7 fruit fly cellular contexts compared by ENCODE assay signal in genomic region chr3L:21285639-21286338, dm6.
TF ChIP-seq lines count a peak whose summit lies in the region.

Gene CG12974 (minus strand): TSS chr3L:21285962.
Gene pzg (plus strand): TSS chr3L:21286099.

- TF ChIP-seq CTCF in S2 (optimal IDR thresholded peaks at IDR 0.05; lab: Kevin White, UChicago), result peak; percentile 88 to 90
- TF ChIP-seq CTCF in whole organism, embryonic (GFP tag; optimal IDR thresholded peaks at IDR 0.05; lab: Kevin White, UChicago), result peak; percentile 95

TF ChIP-seq in whole organism, 6 proteins besides CTCF, POLR2A, EP300 and RAD21:
- TF ChIP-seq psq (optimal IDR thresholded peaks at IDR 0.05; lab: Kevin White, UChicago) (no peak), EcR (GFP tag; optimal IDR thresholded peaks at IDR 0.05; lab: Kevin White, UChicago) (peak; percentile 46 to 71), CG8478 (optimal IDR thresholded peaks at IDR 0.05; lab: Kevin White, UChicago) (peak; percentile 83)

TF ChIP-seq in whole organism, adult, 20 proteins besides CTCF, POLR2A, EP300 and RAD21 (continues in another document):
- TF ChIP-seq Crg-1 (GFP tag; optimal IDR thresholded peaks at IDR 0.05; lab: Kevin White, UChicago) (peak; percentile 50), kay (GFP tag; lab: Kevin White, UChicago; ENCODE audit: borderline replicate concordance) (no peak), cic (GFP tag; optimal IDR thresholded peaks at IDR 0.05; lab: Kevin White, UChicago) (no peak), CG7045 (GFP tag; optimal IDR thresholded peaks at IDR 0.05; lab: Kevin White, UChicago) (peak; percentile 70), ovo (GFP tag; optimal IDR thresholded peaks at IDR 0.05; lab: Kevin White, UChicago) (peak; percentile 58), pad (GFP tag; optimal IDR thresholded peaks at IDR 0.05; lab: Kevin White, UChicago) (peak; percentile 77), Mnt (GFP tag; optimal IDR thresholded peaks at IDR 0.05; lab: Kevin White, UChicago) (peak; percentile 77), CG1620 (GFP tag; optimal IDR thresholded peaks at IDR 0.05; lab: Kevin White, UChicago) (peak; percentile 84), toe (GFP tag; optimal IDR thresholded peaks at IDR 0.05; lab: Kevin White, UChicago) (peak; percentile 77), bab1 (GFP tag; optimal IDR thresholded peaks at IDR 0.05; lab: Kevin White, UChicago) (peak; percentile 97), CG11617 (GFP tag; optimal IDR thresholded peaks at IDR 0.05; lab: Kevin White, UChicago) (peak; percentile 84), CG33017 (tag; optimal IDR thresholded peaks at IDR 0.05; lab: Kevin White, UChicago) (peak; percentile 46), Clk (GFP tag; optimal IDR thresholded peaks at IDR 0.05; lab: Kevin White, UChicago) (peak; percentile 65), Hr96 (GFP tag; optimal IDR thresholded peaks at IDR 0.05; lab: Kevin White, UChicago) (peak; percentile 66), cnc (optimal IDR thresholded peaks at IDR 0.05; lab: Kevin White, UChicago) (no peak), CG14711 (tag; optimal IDR thresholded peaks at IDR 0.05; lab: Kevin White, UChicago) (peak; percentile 58), CG7101 (tag; optimal IDR thresholded peaks at IDR 0.05; lab: Kevin White, UChicago) (peak; percentile 70)

TF ChIP-seq in whole organism, embryonic, 481 proteins besides CTCF, POLR2A, EP300 and RAD21 (continues in another document):
- TF ChIP-seq fd64A (GFP tag; optimal IDR thresholded peaks at IDR 0.05; lab: Kevin White, UChicago) (peak; percentile 22), HmgZ (tag; optimal IDR thresholded peaks at IDR 0.05; lab: Kevin White, UChicago) (peak; percentile 85), CG6813 (GFP tag; optimal IDR thresholded peaks at IDR 0.05; lab: Kevin White, UChicago) (peak; percentile 38), row (GFP tag; IDR thresholded peaks at IDR 0.05; lab: Robert Waterston, UW) (peak; percentile 88), CG7271 (tag; optimal IDR thresholded peaks at IDR 0.05; lab: Kevin White, UChicago) (peak; percentile 64), nerfin-1 (tag; optimal IDR thresholded peaks at IDR 0.05; lab: Kevin White, UChicago) (peak; percentile 78), CG4360 (GFP tag; IDR thresholded peaks at IDR 0.05; lab: Robert Waterston, UW) (peak; percentile 18; the same call in 1 of the 2 replicates), Mad (GFP tag; optimal IDR thresholded peaks at IDR 0.05; lab: Kevin White, UChicago) (peak; percentile 59), Nf-YA (GFP tag; IDR thresholded peaks at IDR 0.05; lab: Robert Waterston, UW) (peak; percentile 50; the same call in 1 of the 2 replicates), D (optimal IDR thresholded peaks at IDR 0.05; lab: Kevin White, UChicago) (no peak), D (GFP tag; optimal IDR thresholded peaks at IDR 0.05; lab: Kevin White, UChicago) (peak; percentile 63), Myb (GFP tag; optimal IDR thresholded peaks at IDR 0.05; lab: Kevin White, UChicago) (peak; percentile 70), Opbp (GFP tag; IDR thresholded peaks at IDR 0.05; lab: Robert Waterston, UW; ENCODE audit: partially characterized antibody) (peak; percentile 80), CG13296 (GFP tag; optimal IDR thresholded peaks at IDR 0.05; lab: Kevin White, UChicago) (peak; percentile 50), aop (GFP tag; IDR thresholded peaks at IDR 0.05; lab: Robert Waterston, UW) (no peak; the same call in 1 of the 2 replicates), CG4404 (GFP tag; IDR thresholded peaks at IDR 0.05; lab: Robert Waterston, UW) (peak; percentile 95), cg (GFP tag; optimal IDR thresholded peaks at IDR 0.05; lab: Kevin White, UChicago) (no peak)

TF ChIP-seq in whole organism, prepupa, 60 proteins besides CTCF, POLR2A, EP300 and RAD21 (continues in another document):
- TF ChIP-seq Hr38 (GFP tag; optimal IDR thresholded peaks at IDR 0.05; lab: Kevin White, UChicago) (no peak), salr (GFP tag; optimal IDR thresholded peaks at IDR 0.05; lab: Kevin White, UChicago) (peak in 1 of 2 experiments; percentile 32), CG9139 (GFP tag; optimal IDR thresholded peaks at IDR 0.05; lab: Kevin White, UChicago) (peak; percentile 11), CG7368 (GFP tag; optimal IDR thresholded peaks at IDR 0.05; lab: Kevin White, UChicago) (no peak), topi (GFP tag; optimal IDR thresholded peaks at IDR 0.05; lab: Kevin White, UChicago) (peak; percentile 70), achi (GFP tag; optimal IDR thresholded peaks at IDR 0.05; lab: Kevin White, UChicago) (peak; percentile 50), CG15336 (GFP tag; IDR thresholded peaks at IDR 0.05; lab: Robert Waterston, UW) (no peak), fd59A (GFP tag; optimal IDR thresholded peaks at IDR 0.05; lab: Kevin White, UChicago) (no peak), Eip78C (GFP tag; lab: Kevin White, UChicago) (peak; percentile 94), esn (GFP tag; optimal IDR thresholded peaks at IDR 0.05; lab: Kevin White, UChicago) (peak; percentile 67), net (GFP tag; optimal IDR thresholded peaks at IDR 0.05; lab: Kevin White, UChicago) (peak; percentile 25), cyc (GFP tag; optimal IDR thresholded peaks at IDR 0.05; lab: Kevin White, UChicago) (peak; percentile 69), Lpt (GFP tag; optimal IDR thresholded peaks at IDR 0.05; lab: Kevin White, UChicago) (no peak), CG31627 (GFP tag; optimal IDR thresholded peaks at IDR 0.05; lab: Kevin White, UChicago) (peak; percentile 66), Ets96B (tag; optimal IDR thresholded peaks at IDR 0.05; lab: Kevin White, UChicago) (peak; percentile 17), Eip93F (GFP tag; optimal IDR thresholded peaks at IDR 0.05; lab: Kevin White, UChicago) (no peak), Hr4 (GFP tag; optimal IDR thresholded peaks at IDR 0.05; lab: Kevin White, UChicago) (peak; percentile 47), pdm3 (GFP tag; optimal IDR thresholded peaks at IDR 0.05; lab: Kevin White, UChicago) (peak; percentile 61), Ets21C (GFP tag; optimal IDR thresholded peaks at IDR 0.05; lab: Kevin White, UChicago) (peak; percentile 64)

TF ChIP-seq in whole organism, pupa, 21 proteins besides CTCF, POLR2A, EP300 and RAD21 (continues in another document):
- TF ChIP-seq CG32121 (GFP tag; IDR thresholded peaks at IDR 0.05; lab: Robert Waterston, UW) (peak; percentile 34; the same call in 1 of the 2 replicates), CG9948 (tag; optimal IDR thresholded peaks at IDR 0.05; lab: Kevin White, UChicago) (peak; percentile 38), D1 (tag; optimal IDR thresholded peaks at IDR 0.05; lab: Kevin White, UChicago) (no peak), rn (GFP tag; IDR thresholded peaks at IDR 0.05; lab: Robert Waterston, UW) (0 out of 2 replicates have a peak, but pooled peaks have one; percentile 9), EcR (GFP tag; optimal IDR thresholded peaks at IDR 0.05; lab: Kevin White, UChicago) (peak; percentile 61), Snoo (tag; optimal IDR thresholded peaks at IDR 0.05; lab: Kevin White, UChicago) (peak; percentile 61), CG8159 (tag; optimal IDR thresholded peaks at IDR 0.05; lab: Kevin White, UChicago) (peak; percentile 57), Pif1B (GFP tag; optimal IDR thresholded peaks at IDR 0.05; lab: Kevin White, UChicago) (no peak), CG12605 (GFP tag; IDR thresholded peaks at IDR 0.05; lab: Robert Waterston, UW) (no peak), fd96Ca (GFP tag; IDR thresholded peaks at IDR 0.05; lab: Robert Waterston, UW) (peak; percentile 78; the same call in 2 of the 3 replicates), CG8301 (tag; optimal IDR thresholded peaks at IDR 0.05; lab: Kevin White, UChicago) (no peak), CG34367 (tag; optimal IDR thresholded peaks at IDR 0.05; lab: Kevin White, UChicago) (peak; percentile 55), CG17806 (tag; optimal IDR thresholded peaks at IDR 0.05; lab: Kevin White, UChicago) (no peak), Pif1A (GFP tag; optimal IDR thresholded peaks at IDR 0.05; lab: Kevin White, UChicago) (no peak), CG15710 (tag; optimal IDR thresholded peaks at IDR 0.05; lab: Kevin White, UChicago) (peak; percentile 56), CG10348 (GFP tag; IDR thresholded peaks at IDR 0.05; lab: Robert Waterston, UW) (no peak), CG4496 (GFP tag; IDR thresholded peaks at IDR 0.05; lab: Robert Waterston, UW) (peak; percentile 81; the same call in 2 of the 3 replicates), CG14655 (GFP tag; optimal IDR thresholded peaks at IDR 0.05; lab: Kevin White, UChicago) (no peak), CG13204 (GFP tag; optimal IDR thresholded peaks at IDR 0.05; lab: Kevin White, UChicago) (no peak), gl (tag; optimal IDR thresholded peaks at IDR 0.05; lab: Kevin White, UChicago) (peak; percentile 40)

TF ChIP-seq in whole organism, wandering third instar larva, 38 proteins besides CTCF, POLR2A, EP300 and RAD21 (continues in another document):
- peak; percentile 82 for TF ChIP-seq CG9705 (GFP tag; optimal IDR thresholded peaks at IDR 0.05; lab: Kevin White, UChicago)
- TF ChIP-seq dmrt93B (GFP tag; optimal IDR thresholded peaks at IDR 0.05; lab: Kevin White, UChicago), result peak; percentile 74
- TF ChIP-seq Jra (GFP tag; optimal IDR thresholded peaks at IDR 0.05; lab: Kevin White, UChicago), result peak; percentile 19
- TF ChIP-seq Hnf4 (GFP tag; optimal IDR thresholded peaks at IDR 0.05; lab: Kevin White, UChicago), result peak; percentile 56
- peak; percentile 76 to 82 for TF ChIP-seq dl (GFP tag; optimal IDR thresholded peaks at IDR 0.05; lab: Kevin White, UChicago; ENCODE audit: insufficient read depth in 1 of 2, partially characterized antibody in 2 of 2)
- TF ChIP-seq sv (GFP tag; optimal IDR thresholded peaks at IDR 0.05; lab: Kevin White, UChicago), result peak; percentile 51
- TF ChIP-seq Myc (optimal IDR thresholded peaks at IDR 0.05; lab: Kevin White, UChicago), result peak; percentile 46
- TF ChIP-seq CrebA (GFP tag; optimal IDR thresholded peaks at IDR 0.05; lab: Kevin White, UChicago; ENCODE audit: borderline replicate concordance), result no peak
- peak in 1 of 2 experiments; percentile 59 for TF ChIP-seq foxo (GFP tag; optimal IDR thresholded peaks at IDR 0.05; lab: Kevin White, UChicago)
- peak; percentile 99 for TF ChIP-seq Dif (GFP tag; optimal IDR thresholded peaks at IDR 0.05; lab: Kevin White, UChicago; ENCODE audit: partially characterized antibody)
- TF ChIP-seq pan (optimal IDR thresholded peaks at IDR 0.05; lab: Kevin White, UChicago), result no peak
- no peak for TF ChIP-seq brk (GFP tag; optimal IDR thresholded peaks at IDR 0.05; lab: Kevin White, UChicago)
- peak; percentile 66 for TF ChIP-seq h (GFP tag; optimal IDR thresholded peaks at IDR 0.05; lab: Kevin White, UChicago)
- TF ChIP-seq Mio (GFP tag; optimal IDR thresholded peaks at IDR 0.05; lab: Kevin White, UChicago), result peak; percentile 20
- no peak for TF ChIP-seq Dfd (GFP tag; optimal IDR thresholded peaks at IDR 0.05; lab: Kevin White, UChicago)
- TF ChIP-seq rgr (GFP tag; optimal IDR thresholded peaks at IDR 0.05; lab: Kevin White, UChicago), result peak; percentile 69
- TF ChIP-seq Hr83 (GFP tag; optimal IDR thresholded peaks at IDR 0.05; lab: Kevin White, UChicago; ENCODE audit: poor library complexity, severe bottlenecking), result peak; percentile 34
- TF ChIP-seq HLH106 (tag; optimal IDR thresholded peaks at IDR 0.05; lab: Kevin White, UChicago), result peak; percentile 73
- TF ChIP-seq lola (GFP tag; optimal IDR thresholded peaks at IDR 0.05; lab: Kevin White, UChicago), result no peak
- peak; percentile 99 for TF ChIP-seq Vsx2 (GFP tag; optimal IDR thresholded peaks at IDR 0.05; lab: Kevin White, UChicago; ENCODE audit: partially characterized antibody)
- no peak for TF ChIP-seq jim (GFP tag; optimal IDR thresholded peaks at IDR 0.05; lab: Kevin White, UChicago)
